Fruit fly (Drosophila melanogaster): ENCODE results near the gene gudu.

The gudu gene

dm6 chr2L:7427786-7428137 is 39.5 kb downstream of the gudu start:
- TF ChIP-seq Myc (optimal IDR thresholded peaks at IDR 0.05), result no peak

dm6 chr2L:7430313-7430712 is 42.0 kb downstream of the gudu start:
- no peak for TF ChIP-seq Myc (optimal IDR thresholded peaks at IDR 0.05)
- no peak for TF ChIP-seq Sin3A (optimal IDR thresholded peaks at IDR 0.05)
- no peak for TF ChIP-seq insv (optimal IDR thresholded peaks at IDR 0.05)
- TF ChIP-seq h (optimal IDR thresholded peaks at IDR 0.05), result no peak
- no peak for TF ChIP-seq ttk (optimal IDR thresholded peaks at IDR 0.05)
- TF ChIP-seq psq (optimal IDR thresholded peaks at IDR 0.05), result no peak

- TF ChIP-seq Myc (optimal IDR thresholded peaks at IDR 0.05), result no peak
- no peak for TF ChIP-seq h (optimal IDR thresholded peaks at IDR 0.05)
- TF ChIP-seq ttk (optimal IDR thresholded peaks at IDR 0.05), result no peak
- TF ChIP-seq psq (optimal IDR thresholded peaks at IDR 0.05), result no peak
- no peak for TF ChIP-seq Sin3A (optimal IDR thresholded peaks at IDR 0.05)
- no peak for TF ChIP-seq insv (optimal IDR thresholded peaks at IDR 0.05)
Measured at dm6 chr2L:7431861-7432601, 43.7 kb downstream of the gudu start.

- no peak for TF ChIP-seq Sin3A (optimal IDR thresholded peaks at IDR 0.05)
- TF ChIP-seq h (optimal IDR thresholded peaks at IDR 0.05), result no peak
- no peak for TF ChIP-seq insv (optimal IDR thresholded peaks at IDR 0.05)
- TF ChIP-seq psq (optimal IDR thresholded peaks at IDR 0.05), result no peak
- TF ChIP-seq ttk (optimal IDR thresholded peaks at IDR 0.05), result no peak
- no peak for TF ChIP-seq Myc (optimal IDR thresholded peaks at IDR 0.05)
Measured at dm6 chr2L:7433337-7433956, 45.1 kb downstream of the gudu start, which contains the start of gene CG5958. TSS of gene CG5958 (minus strand) at chr2L:7433516.

- TF ChIP-seq Myc (optimal IDR thresholded peaks at IDR 0.05) (no peak), psq (optimal IDR thresholded peaks at IDR 0.05) (no peak), h (optimal IDR thresholded peaks at IDR 0.05) (no peak), Sin3A (optimal IDR thresholded peaks at IDR 0.05) (no peak), insv (optimal IDR thresholded peaks at IDR 0.05) (no peak), ttk (optimal IDR thresholded peaks at IDR 0.05) (no peak)
Measured at dm6 chr2L:7433957-7434736, 45.8 kb downstream of the gudu start.

DNA sequence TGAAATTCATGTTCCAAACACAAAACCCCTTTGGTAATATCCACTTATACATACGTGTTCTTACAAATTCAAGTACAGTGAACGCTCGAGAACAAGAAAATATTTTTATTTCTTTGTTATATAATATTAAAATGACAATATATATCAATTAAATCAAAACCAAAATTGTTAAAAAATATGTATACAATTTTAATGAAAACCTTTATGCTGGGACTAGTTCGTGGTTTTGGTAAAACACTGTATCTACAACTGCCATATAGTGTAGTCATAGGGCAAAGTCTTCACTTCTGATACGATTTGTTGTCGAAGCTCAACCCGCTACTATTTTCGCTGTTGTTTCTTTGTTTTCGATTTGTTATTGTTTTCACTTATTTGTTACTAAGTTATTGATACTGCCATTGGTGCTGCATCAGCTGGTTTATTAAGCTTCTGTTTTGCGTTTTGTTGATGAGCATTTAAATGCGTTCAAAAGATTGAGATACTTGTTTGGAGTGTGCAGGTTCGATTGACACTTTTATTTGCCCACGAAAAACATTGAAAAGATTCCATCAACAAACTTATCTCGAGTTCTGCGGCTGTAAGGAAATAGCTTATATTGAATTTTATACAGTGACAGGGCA is 46.5 kb downstream of the gudu start:
- TF ChIP-seq h (optimal IDR thresholded peaks at IDR 0.05) (no peak), psq (optimal IDR thresholded peaks at IDR 0.05) (no peak), ttk (optimal IDR thresholded peaks at IDR 0.05) (no peak), insv (optimal IDR thresholded peaks at IDR 0.05) (no peak), Sin3A (optimal IDR thresholded peaks at IDR 0.05) (no peak), Myc (optimal IDR thresholded peaks at IDR 0.05) (no peak)

- no peak for TF ChIP-seq psq (optimal IDR thresholded peaks at IDR 0.05)
Measured at dm6 chr2L:7435475-7435874, 47.2 kb downstream of the gudu start.

DNA sequence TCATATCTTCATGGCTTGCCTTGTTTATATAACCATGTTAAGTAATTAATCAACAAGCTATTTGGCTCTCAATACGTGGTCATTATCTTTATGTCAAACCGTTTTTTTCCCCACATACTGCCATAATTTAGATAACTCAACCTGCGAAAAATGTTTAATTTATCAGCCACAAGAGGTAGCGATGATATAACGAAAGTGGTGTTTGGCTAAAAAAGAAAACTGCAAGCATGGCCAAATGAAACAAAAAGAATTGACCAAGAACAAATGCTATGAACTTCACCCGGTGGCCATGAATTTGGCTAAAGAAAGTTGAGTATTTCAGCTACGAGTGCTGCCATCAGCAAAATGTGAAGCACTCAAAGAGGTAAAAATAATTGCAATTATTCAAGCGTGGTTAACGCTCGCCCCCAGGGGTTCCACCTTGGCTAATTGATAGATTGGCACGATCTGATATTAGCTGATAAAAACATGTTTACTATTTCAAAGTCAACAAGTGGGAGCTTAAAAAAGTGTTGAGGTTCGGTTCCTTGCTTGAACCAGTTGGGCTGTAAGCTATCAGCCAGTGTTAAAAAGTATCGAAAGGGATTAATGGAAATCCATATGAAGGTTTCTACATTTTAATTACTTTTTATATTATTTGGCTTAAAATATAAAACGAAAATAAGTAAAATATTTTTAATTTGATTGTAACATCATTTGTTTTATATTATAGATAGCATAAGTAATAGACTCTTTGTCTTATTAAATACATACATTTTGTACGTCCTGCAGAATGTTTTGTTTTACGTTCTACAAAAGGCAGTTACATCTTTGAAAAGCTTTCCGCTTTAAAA is 48.4 kb downstream of the gudu start:
- TF ChIP-seq Myc (optimal IDR thresholded peaks at IDR 0.05), result no peak
- TF ChIP-seq h (optimal IDR thresholded peaks at IDR 0.05), result no peak
- TF ChIP-seq Sin3A (optimal IDR thresholded peaks at IDR 0.05), result no peak
- TF ChIP-seq insv (optimal IDR thresholded peaks at IDR 0.05), result no peak
- no peak for TF ChIP-seq ttk (optimal IDR thresholded peaks at IDR 0.05)
- TF ChIP-seq psq (optimal IDR thresholded peaks at IDR 0.05), result no peak

DNA sequence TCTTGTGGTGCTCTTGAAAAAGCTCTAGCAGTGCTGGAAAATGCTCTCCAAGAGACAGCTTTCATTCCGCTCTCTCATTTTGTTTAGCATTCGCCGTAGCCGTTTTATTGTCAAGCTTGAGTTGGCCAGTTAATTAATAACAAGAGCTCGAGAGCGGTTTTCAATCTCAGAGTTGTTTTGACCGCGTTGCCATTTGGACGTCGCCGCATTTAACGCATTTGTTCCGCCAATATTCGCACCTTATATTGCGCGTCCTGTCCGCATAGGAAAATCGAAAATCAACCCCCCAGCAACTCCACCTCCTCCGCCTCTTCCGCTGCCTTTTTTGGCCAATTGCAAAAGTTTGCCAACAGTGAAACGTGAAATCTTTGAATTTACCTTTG is 49.0 kb downstream of the gudu start, which contains the start of gene CG5973:
CG5973 (plus strand) TSS at position 168 of the 383 bp plus-strand sequence.
- TF ChIP-seq h (optimal IDR thresholded peaks at IDR 0.05) (no peak), Myc (optimal IDR thresholded peaks at IDR 0.05) (no peak), Sin3A (optimal IDR thresholded peaks at IDR 0.05) (no peak), insv (optimal IDR thresholded peaks at IDR 0.05) (no peak), ttk (optimal IDR thresholded peaks at IDR 0.05) (no peak), psq (optimal IDR thresholded peaks at IDR 0.05) (no peak)

dm6 chr2L:7438505-7438904 is 50.2 kb downstream of the gudu start:
- TF ChIP-seq Sin3A (optimal IDR thresholded peaks at IDR 0.05), result no peak
- no peak for TF ChIP-seq psq (optimal IDR thresholded peaks at IDR 0.05)
- no peak for TF ChIP-seq insv (optimal IDR thresholded peaks at IDR 0.05)
- TF ChIP-seq h (optimal IDR thresholded peaks at IDR 0.05), result no peak
- no peak for TF ChIP-seq Myc (optimal IDR thresholded peaks at IDR 0.05)
- no peak for TF ChIP-seq ttk (optimal IDR thresholded peaks at IDR 0.05)

Measured in Kc167 (cell line).